Worm (Caenorhabditis elegans) whole organism, mixed stage, embryonic: ENCODE results near the gene str-123.

ENCODE experiments used
- bed-3 ChIP-seq: fragments of 200-800 bp; sonication (Bioruptor generic); optimal IDR thresholded peaks from 3 replicates; lab custom pipeline; 2018; ENCODE audit warnings: mild to moderate bottlenecking, missing genetic modification characterization, moderate library complexity, missing compliant biosample characterization
- blmp-1 ChIP-seq: fragments of 150-350 bp; optimal IDR thresholded peaks from 2 replicates; lab custom pipeline; 2014; ENCODE audit warnings: missing biosample characterization, missing genetic modification characterization
- elt-1 ChIP-seq: sonication (generic microtip); optimal IDR thresholded peaks from 2 replicates; lab custom pipeline; 2017; ENCODE audit warnings: missing genetic modification characterization, mild to moderate bottlenecking, missing compliant biosample characterization, antibody characterized with exemption, moderate library complexity, borderline replicate concordance; ENCODE audit not compliant: insufficient read depth
- elt-3 ChIP-seq: fragments of 150-350 bp; optimal IDR thresholded peaks from 2 replicates; lab custom pipeline; 2014; ENCODE audit warnings: missing biosample characterization, missing genetic modification characterization
- lin-13 ChIP-seq: fragments of 150-350 bp; optimal IDR thresholded peaks from 2 replicates; lab custom pipeline; 2014; ENCODE audit warnings: missing biosample characterization, missing genetic modification characterization
- mls-2 ChIP-seq: sonication (generic microtip); optimal IDR thresholded peaks from 2 replicates; lab custom pipeline; 2016; ENCODE audit warnings: mild to moderate bottlenecking, missing genetic modification characterization, moderate library complexity, missing compliant biosample characterization
- nhr-12 ChIP-seq: fragments of 150-350 bp; optimal IDR thresholded peaks from 2 replicates; lab custom pipeline; 2014; ENCODE audit warnings: missing biosample characterization, missing genetic modification characterization
- nhr-28 ChIP-seq: fragments of 150-350 bp; optimal IDR thresholded peaks from 2 replicates; lab custom pipeline; 2014; ENCODE audit warnings: missing biosample characterization, missing genetic modification characterization
- nhr-76 ChIP-seq: sonication (generic microtip); optimal IDR thresholded peaks from 2 replicates; lab custom pipeline; 2017; ENCODE audit warnings: missing biosample characterization, missing genetic modification characterization
- sem-2 ChIP-seq: fragments of 200-800 bp; sonication (Bioruptor generic); optimal IDR thresholded peaks from 2 replicates; lab custom pipeline; 2018; ENCODE audit warnings: mild to moderate bottlenecking, missing genetic modification characterization, missing compliant biosample characterization
- snpc-4 ChIP-seq: fragments of 150-350 bp; optimal IDR thresholded peaks from 2 replicates; lab custom pipeline; 2014; ENCODE audit warnings: missing biosample characterization, missing genetic modification characterization
- unc-39 ChIP-seq: fragments of 150-350 bp; optimal IDR thresholded peaks from 2 replicates; lab custom pipeline; 2014; ENCODE audit warnings: missing biosample characterization, missing genetic modification characterization
- unc-62 ChIP-seq: fragments of 150-350 bp; optimal IDR thresholded peaks from 2 replicates; lab custom pipeline; 2014; ENCODE audit warnings: missing biosample characterization, missing genetic modification reagents, missing genetic modification characterization
- ztf-11 ChIP-seq: fragments of 150-350 bp; optimal IDR thresholded peaks from 2 replicates; lab custom pipeline; 2014; ENCODE audit warnings: missing biosample characterization, missing genetic modification characterization

- TF ChIP-seq elt-1 (tag; lab: Kevin White, UChicago) (no peak), elt-3 (tag; lab: Kevin White, UChicago) (no peak), unc-39 (no peak), unc-62 (no peak), sem-2 (no peak), nhr-76 (tag; lab: Kevin White, UChicago) (no peak), nhr-12 (tag; lab: Kevin White, UChicago) (no peak), mls-2 (tag; lab: Kevin White, UChicago) (no peak), bed-3 (GFP tag; lab: Kevin White, UChicago) (no peak), lin-13 (no peak), blmp-1 (tag; lab: Kevin White, UChicago) (no peak), nhr-28 (tag; lab: Kevin White, UChicago) (no peak), snpc-4 (tag; lab: Kevin White, UChicago) (no peak), ztf-11 (tag; lab: Kevin White, UChicago) (no peak)
Observed at ce11 chrX:12792554-12792953, 2.4 kb downstream of the str-123 start, which contains the start of gene abf-5.
